Fruit fly (Drosophila melanogaster) whole organism, embryonic: ENCODE results near the gene mTerf3.
A peak's percentile ranks its signal among the peaks of the same experiment; 100 is the strongest.

ENCODE experiments used
- Atf-2 ChIP-seq: fragments of 200-800 bp; sonication (Bioruptor generic); optimal IDR thresholded peaks from 2 replicates; lab custom pipeline; 2016; ENCODE audit warnings: missing biosample characterization, missing genetic modification characterization
- Awh ChIP-seq: fragments of 200-800 bp; sonication (Bioruptor generic); IDR thresholded peaks from 2 replicates; pipeline ENCODE4, ENCODE4 v1.3.6; 2022; ENCODE audit warnings: missing biosample characterization, missing genetic modification characterization
- CG10431 ChIP-seq: fragments of 200-800 bp; sonication (Bioruptor generic); optimal IDR thresholded peaks from 3 replicates; lab custom pipeline; 2018; ENCODE audit warnings: missing biosample characterization, mild to moderate bottlenecking, missing genetic modification characterization
- CG12391 ChIP-seq: fragments of 200-800 bp; sonication (Bioruptor generic); optimal IDR thresholded peaks from 3 replicates; lab custom pipeline; 2018; ENCODE audit warnings: missing biosample characterization, mild to moderate bottlenecking, missing genetic modification characterization, moderate library complexity
- CG12942 ChIP-seq: fragments of 200-800 bp; sonication (Bioruptor generic); optimal IDR thresholded peaks from 3 replicates; lab custom pipeline; 2016; ENCODE audit warnings: missing biosample characterization, missing genetic modification characterization
- CG14014 ChIP-seq: fragments of 200-800 bp; sonication (Bioruptor generic); IDR thresholded peaks from 2 replicates; pipeline ENCODE4 v1.3.6; 2022; ENCODE audit warnings: missing biosample characterization, missing genetic modification characterization
- CG14710 ChIP-seq: fragments of 200-800 bp; sonication (Bioruptor generic); optimal IDR thresholded peaks from 3 replicates; lab custom pipeline; 2019; ENCODE audit warnings: missing biosample characterization, mild to moderate bottlenecking, missing genetic modification characterization, moderate library complexity
- CG2199 ChIP-seq: fragments of 200-800 bp; sonication (Bioruptor generic); IDR thresholded peaks from 3 replicates; pipeline ENCODE4 v1.3.6; 2022; ENCODE audit warnings: missing biosample characterization, missing genetic modification characterization
- CG2712 ChIP-seq: fragments of 200-800 bp; optimal IDR thresholded peaks from 3 replicates; lab custom pipeline; 2019; ENCODE audit warnings: missing biosample characterization, mild to moderate bottlenecking, missing genetic modification characterization, moderate library complexity
- CG31365 ChIP-seq: fragments of 200-800 bp; sonication (Bioruptor generic); optimal IDR thresholded peaks from 2 replicates; lab custom pipeline; 2018; ENCODE audit warnings: missing biosample characterization, mild to moderate bottlenecking, missing genetic modification characterization
- CG3281 ChIP-seq: fragments of 200-800 bp; sonication (Bioruptor generic); optimal IDR thresholded peaks from 3 replicates; lab custom pipeline; 2017; ENCODE audit warnings: missing biosample characterization, mild to moderate bottlenecking, missing genetic modification characterization
- CG3407 ChIP-seq: fragments of 200-800 bp; sonication (Bioruptor generic); optimal IDR thresholded peaks from 2 replicates; lab custom pipeline; 2018; ENCODE audit warnings: missing biosample characterization, mild to moderate bottlenecking, missing genetic modification characterization
- CG34376 ChIP-seq: fragments of 200-800 bp; sonication (Bioruptor generic); optimal IDR thresholded peaks from 2 replicates; lab custom pipeline; 2018; ENCODE audit warnings: missing biosample characterization, mild to moderate bottlenecking, missing genetic modification characterization
- CG34422 ChIP-seq: fragments of 200-800 bp; sonication (Bioruptor generic); IDR thresholded peaks from 3 replicates; pipeline ENCODE4 v1.3.6; 2022; ENCODE audit warnings: missing biosample characterization, missing genetic modification characterization
- CG42726 ChIP-seq: fragments of 200-800 bp; sonication (Bioruptor generic); IDR thresholded peaks from 2 replicates; pipeline ENCODE4 v1.3.6; 2022; ENCODE audit warnings: missing biosample characterization, missing genetic modification characterization; ENCODE audit not compliant: partially characterized antibody
- CG4707 ChIP-seq: fragments of 200-800 bp; sonication (Bioruptor generic); optimal IDR thresholded peaks from 2 replicates; lab custom pipeline; 2018; ENCODE audit warnings: missing biosample characterization, mild to moderate bottlenecking, missing genetic modification characterization, moderate library complexity
- CG6175 ChIP-seq: fragments of 200-800 bp; sonication (Bioruptor generic); IDR thresholded peaks from 3 replicates; pipeline ENCODE4 v1.3.6; 2022; ENCODE audit warnings: missing biosample characterization, missing genetic modification characterization
- CG6689 ChIP-seq: fragments of 200-800 bp; sonication (Bioruptor generic); IDR thresholded peaks from 2 replicates; pipeline ENCODE4 v1.3.6; 2022; ENCODE audit warnings: missing biosample characterization, missing genetic modification characterization
- CG6765 ChIP-seq: fragments of 200-800 bp; sonication (Bioruptor generic); optimal IDR thresholded peaks from 3 replicates; lab custom pipeline; 2017; ENCODE audit warnings: missing biosample characterization, mild to moderate bottlenecking, missing genetic modification characterization
- CG8359 ChIP-seq: fragments of 200-800 bp; sonication (Bioruptor generic); optimal IDR thresholded peaks from 2 replicates; lab custom pipeline; 2017; ENCODE audit warnings: missing biosample characterization, mild to moderate bottlenecking, missing genetic modification characterization, borderline replicate concordance
- Chrac-16 ChIP-seq: fragments of 200-800 bp; sonication (Bioruptor generic); optimal IDR thresholded peaks from 3 replicates; lab custom pipeline; 2016; ENCODE audit warnings: missing biosample characterization, missing genetic modification characterization
- Dek ChIP-seq: fragments of 200-800 bp; sonication (Bioruptor generic); optimal IDR thresholded peaks from 3 replicates; lab custom pipeline; 2019; ENCODE audit warnings: missing biosample characterization, mild to moderate bottlenecking, missing genetic modification characterization, moderate library complexity
- Dip3 ChIP-seq: fragments of 200-800 bp; sonication (Bioruptor generic); optimal IDR thresholded peaks from 3 replicates; lab custom pipeline; 2016; ENCODE audit warnings: missing biosample characterization, missing genetic modification characterization
- Eip74EF ChIP-seq, 2 experiments: fragments of 200-800 bp in 1 of 2; fragments of >200 bp in 1 of 2; sonication (Bioruptor generic) in 1 of 2; optimal IDR thresholded peaks; 2 replicates each; lab custom pipeline; 2017 to 2019; ENCODE audit warnings: missing biosample characterization in 2 of 2, missing genetic modification characterization in 2 of 2, mild to moderate bottlenecking in 1 of 2, moderate library complexity in 1 of 2
- Hmr ChIP-seq: fragments of 200-800 bp; sonication (Bioruptor generic); optimal IDR thresholded peaks from 3 replicates; lab custom pipeline; 2017; ENCODE audit warnings: mild to moderate bottlenecking, missing biosample characterization, missing genetic modification reagents, missing genetic modification characterization
- Hr3 ChIP-seq: fragments of 200-800 bp; sonication (Bioruptor generic); optimal IDR thresholded peaks from 3 replicates; lab custom pipeline; 2016; ENCODE audit warnings: missing biosample characterization, missing genetic modification characterization
- Kr ChIP-seq: fragments of 200-800 bp; sonication (Bioruptor generic); optimal IDR thresholded peaks from 2 replicates; lab custom pipeline; 2017; ENCODE audit warnings: missing biosample characterization, mild to moderate bottlenecking, missing genetic modification characterization
- MESR4 ChIP-seq: fragments of 200-800 bp; sonication (Bioruptor generic); optimal IDR thresholded peaks from 2 replicates; lab custom pipeline; 2018; ENCODE audit warnings: missing biosample characterization, mild to moderate bottlenecking, missing genetic modification characterization, moderate library complexity
- NC2α ChIP-seq: fragments of 200-800 bp; sonication (Bioruptor generic); optimal IDR thresholded peaks from 2 replicates; lab custom pipeline; 2016; ENCODE audit warnings: missing biosample characterization, missing genetic modification characterization
- Ravus ChIP-seq: fragments of 200-800 bp; sonication (Bioruptor generic); IDR thresholded peaks from 2 replicates; pipeline ENCODE4 v1.3.6; 2022; ENCODE audit warnings: missing biosample characterization, missing genetic modification characterization
- Rfx ChIP-seq: fragments of 200-800 bp; sonication (Bioruptor generic); IDR thresholded peaks from 2 replicates; pipeline ENCODE4 v1.3.6; 2022; ENCODE audit warnings: missing biosample characterization, missing genetic modification characterization
- Usf ChIP-seq: fragments of 200-800 bp; sonication (Bioruptor generic); optimal IDR thresholded peaks from 2 replicates; lab custom pipeline; 2017; ENCODE audit warnings: missing genotype, missing biosample characterization, missing genetic modification characterization
- Xbp1 ChIP-seq: fragments of 200-800 bp; sonication (Bioruptor generic); optimal IDR thresholded peaks from 3 replicates; lab custom pipeline; 2016; ENCODE audit warnings: missing biosample characterization, mild to moderate bottlenecking, missing genetic modification characterization
- ab ChIP-seq: fragments of 200-800 bp; sonication (Bioruptor generic); optimal IDR thresholded peaks from 2 replicates; lab custom pipeline; 2016; ENCODE audit warnings: missing biosample characterization, missing genetic modification characterization
- aop ChIP-seq: fragments of 200-800 bp; sonication (Bioruptor generic); IDR thresholded peaks from 2 replicates; pipeline ENCODE4 v1.3.6; 2022; ENCODE audit warnings: missing biosample characterization, missing genetic modification characterization
- ap ChIP-seq: fragments of 200-800 bp; sonication (Bioruptor generic); IDR thresholded peaks from 2 replicates; pipeline ENCODE4 v1.3.6; 2022; ENCODE audit warnings: missing biosample characterization, missing genetic modification characterization
- az2 ChIP-seq: fragments of 200-800 bp; sonication (Bioruptor generic); optimal IDR thresholded peaks from 3 replicates; lab custom pipeline; 2016; ENCODE audit warnings: missing biosample characterization, missing genetic modification characterization
- br ChIP-seq: fragments of >200 bp; optimal IDR thresholded peaks from 2 replicates; lab custom pipeline; 2017
- cg ChIP-seq: fragments of 200-800 bp; sonication (Bioruptor generic); optimal IDR thresholded peaks from 3 replicates; lab custom pipeline; 2019; ENCODE audit warnings: missing biosample characterization, mild to moderate bottlenecking, missing genetic modification characterization, moderate library complexity
- dan ChIP-seq: fragments of 200-800 bp; sonication (Bioruptor generic); IDR thresholded peaks from 2 replicates; pipeline ENCODE4 v1.3.6; 2022; ENCODE audit warnings: missing biosample characterization, missing genetic modification characterization
- dm ChIP-seq: fragments of 200-800 bp; sonication (Bioruptor generic); optimal IDR thresholded peaks from 3 replicates; lab custom pipeline; 2016; ENCODE audit warnings: missing biosample characterization, missing genetic modification characterization
- dpn ChIP-seq, 2 experiments: fragments of 200-800 bp; sonication (Bioruptor generic); optimal IDR thresholded peaks; 3 replicates each; lab custom pipeline; 2016; ENCODE audit warnings: missing biosample characterization in 2 of 2, missing genetic modification characterization in 2 of 2
- eyg ChIP-seq: fragments of 200-800 bp; sonication (Bioruptor generic); optimal IDR thresholded peaks from 3 replicates; lab custom pipeline; 2016; ENCODE audit warnings: missing biosample characterization, missing genetic modification characterization
- kay ChIP-seq: fragments of 200-800 bp; sonication (Bioruptor generic); optimal IDR thresholded peaks from 2 replicates; lab custom pipeline; 2016; ENCODE audit warnings: missing biosample characterization, missing genetic modification characterization
- pan ChIP-seq, 4 experiments: fragments of >200 bp in 3 of 4; fragments of 200-800 bp in 1 of 4; sonication (Bioruptor generic) in 1 of 4; optimal IDR thresholded peaks in 3 of 4; IDR thresholded peaks in 1 of 4; 2 replicates each; pipeline versions ENCODE4 v1.3.6 to Lab custom; 2017 to 2022; ENCODE audit warnings: missing biosample characterization in 2 of 4, missing genetic modification characterization in 2 of 4, mixed read lengths in 1 of 4
- pnt ChIP-seq: fragments of 200-800 bp; sonication (Bioruptor generic); optimal IDR thresholded peaks from 3 replicates; lab custom pipeline; 2016; ENCODE audit warnings: missing biosample characterization, missing genetic modification characterization
- seq ChIP-seq: fragments of 200-800 bp; sonication (Bioruptor generic); IDR thresholded peaks from 2 replicates; pipeline ENCODE4 v1.3.6; 2022; ENCODE audit warnings: missing biosample characterization, missing genetic modification characterization
- ssp ChIP-seq: fragments of 200-800 bp; sonication (Bioruptor generic); IDR thresholded peaks from 2 replicates; pipeline ENCODE4 v1.3.6; 2022; ENCODE audit warnings: missing biosample characterization, missing genetic modification characterization
- ttk ChIP-seq: fragments of 200-800 bp; sonication (Bioruptor generic); IDR thresholded peaks from 2 replicates; pipeline ENCODE4 v2.1.2; 2022; ENCODE audit warnings: missing biosample characterization, missing genetic modification characterization

The mTerf3 gene

DNA sequence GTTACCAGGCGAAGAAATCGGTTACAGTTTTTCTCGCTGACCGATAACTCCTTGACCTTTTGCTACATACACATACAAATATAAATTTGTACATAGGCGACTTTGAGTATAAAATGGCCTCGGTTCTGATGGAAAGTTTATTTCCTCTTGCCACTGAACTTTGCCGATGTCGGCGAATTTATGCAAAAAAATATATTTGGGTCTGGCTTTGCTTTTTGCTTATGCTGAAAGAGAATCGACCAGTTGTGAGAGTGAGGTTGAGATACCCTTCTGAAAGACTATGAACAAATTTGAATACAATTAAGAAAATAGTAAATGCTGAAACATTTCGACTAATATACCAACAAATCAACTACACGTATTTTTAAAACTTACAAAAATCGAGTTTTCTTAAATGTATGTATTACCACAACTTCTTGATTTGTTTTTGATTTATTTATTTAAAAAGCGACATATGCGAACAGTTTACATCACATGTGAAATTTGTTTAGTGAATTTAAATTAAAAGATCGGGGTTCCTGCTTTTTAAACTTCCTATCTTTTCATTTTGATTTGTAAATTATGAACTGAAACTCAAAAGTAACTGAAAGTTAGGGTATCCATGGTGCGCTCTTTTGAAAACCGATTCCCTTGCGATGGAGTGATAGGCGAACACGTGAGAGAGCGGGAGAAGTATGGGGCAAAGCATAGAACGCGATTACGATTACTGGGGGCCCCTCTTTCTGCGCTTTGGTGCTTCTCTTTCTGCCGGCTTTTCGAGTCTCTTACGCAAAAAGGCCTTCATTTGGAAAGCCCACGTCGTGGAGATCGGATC is 11.2 kb downstream of the mTerf3 start (continued):
- peak; percentile 64 for TF ChIP-seq Dip3 (GFP tag; lab: Kevin White, UChicago)
- no peak for TF ChIP-seq cg
- TF ChIP-seq pnt (GFP tag; lab: Kevin White, UChicago): peak; percentile 48
- TF ChIP-seq aop (GFP tag; lab: Robert Waterston, UW): no peak
- TF ChIP-seq kay (GFP tag; lab: Kevin White, UChicago): no peak
- TF ChIP-seq CG4707: no peak
- peak; percentile 58 for TF ChIP-seq CG34376 (GFP tag; lab: Kevin White, UChicago)
- TF ChIP-seq CG12391: peak; percentile 84
- TF ChIP-seq Rfx (GFP tag; lab: Robert Waterston, UW): no peak; the same call in none of the 2 replicates
- TF ChIP-seq CG3407 (GFP tag; lab: Kevin White, UChicago): peak; percentile 55
- TF ChIP-seq Chrac-16 (GFP tag; lab: Kevin White, UChicago): peak; percentile 57
- 0 out of 2 replicates have a peak, but pooled peaks have one; percentile 33 for TF ChIP-seq Awh (GFP tag; lab: Robert Waterston, UW)
- TF ChIP-seq CG10431 (GFP tag; lab: Kevin White, UChicago): peak; percentile 60
- TF ChIP-seq Usf (GFP tag; lab: Kevin White, UChicago): peak; percentile 55
- peak; percentile 85 for TF ChIP-seq CG2712 (tag; lab: Kevin White, UChicago)
- TF ChIP-seq Eip74EF (GFP tag; optimal IDR thresholded peaks at IDR 0.05; lab: Kevin White, UChicago): peak in 1 of 2 experiments; percentile 73
- TF ChIP-seq CG6175 (GFP tag; lab: Robert Waterston, UW): no peak
- peak; percentile 65 for TF ChIP-seq Hr3 (GFP tag; lab: Kevin White, UChicago)
- TF ChIP-seq pan (optimal IDR thresholded peaks at IDR 0.05; lab: Kevin White, UChicago): no peak
- peak in 1 of 2 experiments; percentile 11 for TF ChIP-seq pan (GFP tag; optimal IDR thresholded peaks at IDR 0.05 in 1 of 2, IDR thresholded peaks at IDR 0.05 in 1 of 2)
- TF ChIP-seq CG12942 (GFP tag; lab: Kevin White, UChicago): no peak
- TF ChIP-seq ttk (GFP tag; lab: Robert Waterston, UW): peak; percentile 13; the same call in 1 of the 2 replicates
- TF ChIP-seq CG3281 (GFP tag; lab: Kevin White, UChicago): peak; percentile 92
- TF ChIP-seq Dek (tag; lab: Kevin White, UChicago): peak; percentile 78
- TF ChIP-seq CG34422 (GFP tag; lab: Robert Waterston, UW): no peak
- TF ChIP-seq br (lab: Kevin White, UChicago): no peak
- TF ChIP-seq CG8359: peak; percentile 18
- peak; percentile 88 for TF ChIP-seq Hmr (GFP tag; lab: Kevin White, UChicago)
- TF ChIP-seq az2 (GFP tag; lab: Kevin White, UChicago): peak; percentile 69
- peak; percentile 66 to 76 for TF ChIP-seq dpn (GFP tag; optimal IDR thresholded peaks at IDR 0.05; lab: Kevin White, UChicago)
- peak; percentile 35 for TF ChIP-seq eyg (GFP tag; lab: Kevin White, UChicago)
- no peak for TF ChIP-seq CG2199 (GFP tag; lab: Robert Waterston, UW)
- TF ChIP-seq CG31365 (tag; lab: Kevin White, UChicago): no peak
- peak; percentile 14 for TF ChIP-seq dm (GFP tag; lab: Kevin White, UChicago)
- TF ChIP-seq seq (GFP tag; lab: Robert Waterston, UW): no peak
- TF ChIP-seq MESR4: no peak
- peak; percentile 75 for TF ChIP-seq Xbp1
- no peak for TF ChIP-seq CG42726
- TF ChIP-seq ap (GFP tag; lab: Robert Waterston, UW): no peak
- TF ChIP-seq ab (GFP tag; lab: Kevin White, UChicago): no peak
- no peak for TF ChIP-seq ssp
- peak; percentile 25 for TF ChIP-seq NC2α (GFP tag; lab: Kevin White, UChicago)
- TF ChIP-seq CG14710 (tag; lab: Kevin White, UChicago): peak; percentile 78
- TF ChIP-seq Ravus (GFP tag; lab: Robert Waterston, UW): no peak
- TF ChIP-seq CG6689 (GFP tag; lab: Robert Waterston, UW): no peak
- no peak for TF ChIP-seq Kr (GFP tag; lab: Kevin White, UChicago)
- TF ChIP-seq CG6765: peak; percentile 80
- no peak for TF ChIP-seq dan (GFP tag; lab: Robert Waterston, UW)
- peak; percentile 67 for TF ChIP-seq Atf-2
- no peak for TF ChIP-seq CG14014 (GFP tag; lab: Robert Waterston, UW)
